Worm (Caenorhabditis elegans) whole organism, midembryonic: ENCODE results near the gene T11B7.2.

Experiments
- flt-1 ChIP-seq: fragments of 200-800 bp; sonication (Bioruptor generic); IDR thresholded peaks from 2 replicates; pipeline ENCODE4 v1.3.6; 2022; ENCODE audit warnings: missing genetic modification characterization, missing compliant biosample characterization
- klf-2 ChIP-seq: fragments of 200-800 bp; sonication (Bioruptor generic); conservative IDR thresholded peaks from 2 replicates; pipeline ENCODE4 v1.3.6; 2022; ENCODE audit warnings: missing genetic modification reagents, missing genetic modification characterization, missing compliant biosample characterization
- med-1 ChIP-seq: sonication (generic microtip); optimal IDR thresholded peaks from 2 replicates; lab custom pipeline; 2017; ENCODE audit warnings: missing genetic modification characterization, mild to moderate bottlenecking, missing compliant biosample characterization, antibody characterized with exemption, missing genetic modification reagents; ENCODE audit not compliant: insufficient read depth
- tab-1 ChIP-seq: fragments of 200-800 bp; sonication (Bioruptor generic); IDR thresholded peaks from 2 replicates; pipeline ENCODE4 v1.3.6; 2022; ENCODE audit warnings: missing genetic modification characterization, missing compliant biosample characterization
- ztf-23 ChIP-seq: fragments of 200-800 bp; sonication (Bioruptor generic); IDR thresholded peaks from 2 replicates; pipeline ENCODE4 v1.3.6; 2022; ENCODE audit warnings: missing genetic modification reagents, missing genetic modification characterization, missing compliant biosample characterization

- TF ChIP-seq klf-2 (GFP tag; lab: Robert Waterston, UW) (no peak), tab-1 (no peak), ztf-23 (GFP tag; lab: Robert Waterston, UW) (no peak), flt-1 (GFP tag; lab: Robert Waterston, UW) (no peak), med-1 (GFP tag; lab: Kevin White, UChicago) (no peak)
Measured at ce11 chrIV:8824145-8824833, 20.1 kb downstream of the T11B7.2 start, which contains the start of the genes col-117 and col-3.
